Worm (Caenorhabditis elegans): ENCODE measurements around the gene acs-1.

Gene acs-1

DNA sequence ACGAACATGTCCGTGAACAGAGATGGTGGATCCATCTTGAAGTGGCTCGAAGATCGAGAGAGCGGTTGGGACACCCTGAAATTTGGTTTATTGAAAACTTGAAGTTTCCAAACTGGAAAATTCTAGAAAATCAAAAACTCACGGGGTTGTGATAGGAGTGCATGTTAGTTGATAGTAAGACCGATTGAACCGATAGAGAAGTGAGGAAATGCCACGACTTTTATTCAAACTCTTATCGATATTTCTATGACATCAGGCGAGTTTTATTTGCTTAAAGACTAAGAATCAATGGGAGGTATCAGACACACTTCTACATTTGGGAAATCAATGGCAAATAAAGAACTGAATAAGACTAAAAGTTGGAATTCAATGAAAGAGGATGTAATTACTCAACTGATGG is 35.9 kb upstream of the acs-1 start, which contains the start of gene lec-10:
Gene lec-10 (minus strand): TSS at position 272 of the 400 bp plus-strand sequence.
- no peak for TF ChIP-seq lin-39 (tag; optimal IDR thresholded peaks at IDR 0.05)
- TF ChIP-seq fos-1 (tag; optimal IDR thresholded peaks at IDR 0.05) = peak; percentile 87
- TF ChIP-seq nhr-237 (tag; optimal IDR thresholded peaks at IDR 0.05) = no peak
- no peak for TF ChIP-seq lin-13 (GFP tag; optimal IDR thresholded peaks at IDR 0.05)
- TF ChIP-seq skn-1 (tag; optimal IDR thresholded peaks at IDR 0.05) = no peak
- no peak for TF ChIP-seq lsy-2 (tag; optimal IDR thresholded peaks at IDR 0.05)
- TF ChIP-seq gmeb-1 (tag; optimal IDR thresholded peaks at IDR 0.05) = peak; percentile 33
- peak; percentile 55 for TF ChIP-seq crh-2 (tag; optimal IDR thresholded peaks at IDR 0.05)
- TF ChIP-seq unc-39 (tag; optimal IDR thresholded peaks at IDR 0.05) = no peak
- TF ChIP-seq elt-3 (tag; optimal IDR thresholded peaks at IDR 0.05) = no peak
- TF ChIP-seq nhr-23 (tag; optimal IDR thresholded peaks at IDR 0.05) = no peak
- TF ChIP-seq blmp-1 (tag; optimal IDR thresholded peaks at IDR 0.05; ENCODE audit: insufficient read depth) = no peak
- peak; percentile 66 for TF ChIP-seq sma-9 (GFP tag; optimal IDR thresholded peaks at IDR 0.05)
- no peak for TF ChIP-seq sma-9 (tag; optimal IDR thresholded peaks at IDR 0.05)
- TF ChIP-seq F13H6.1 (tag; optimal IDR thresholded peaks at IDR 0.05) = peak; percentile 1
- no peak for TF ChIP-seq ceh-82 (tag; optimal IDR thresholded peaks at IDR 0.05)

DNA sequence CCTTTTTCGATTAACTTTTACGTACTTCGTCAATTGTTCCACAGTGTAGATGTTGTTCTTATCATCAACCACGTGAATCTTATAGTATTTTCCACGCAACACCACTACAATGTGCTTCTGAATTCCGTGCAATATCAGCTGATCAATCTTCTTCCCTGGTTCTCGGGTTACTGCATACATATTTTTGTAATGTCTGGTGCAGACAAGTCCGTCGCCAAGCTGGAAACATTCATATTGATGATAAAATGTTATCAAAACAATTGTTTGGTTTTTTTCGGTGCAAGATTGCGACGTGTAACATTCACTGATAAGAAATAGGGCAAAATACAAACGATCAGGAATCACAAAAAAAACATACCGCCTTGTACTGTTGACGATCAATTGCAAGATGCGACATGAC is 32.3 kb upstream of the acs-1 start:
- TF ChIP-seq elt-1 (tag; optimal IDR thresholded peaks at IDR 0.05) (no peak), ztf-1 (GFP tag; conservative IDR thresholded peaks at IDR 0.05) (no peak), dmd-4 (tag; optimal IDR thresholded peaks at IDR 0.05) (no peak), crh-2 (tag; optimal IDR thresholded peaks at IDR 0.05) (peak; percentile 60), sma-9 (GFP tag; optimal IDR thresholded peaks at IDR 0.05) (peak; percentile 39), sma-9 (tag; optimal IDR thresholded peaks at IDR 0.05) (no peak), fos-1 (tag; optimal IDR thresholded peaks at IDR 0.05) (peak; percentile 47)

DNA sequence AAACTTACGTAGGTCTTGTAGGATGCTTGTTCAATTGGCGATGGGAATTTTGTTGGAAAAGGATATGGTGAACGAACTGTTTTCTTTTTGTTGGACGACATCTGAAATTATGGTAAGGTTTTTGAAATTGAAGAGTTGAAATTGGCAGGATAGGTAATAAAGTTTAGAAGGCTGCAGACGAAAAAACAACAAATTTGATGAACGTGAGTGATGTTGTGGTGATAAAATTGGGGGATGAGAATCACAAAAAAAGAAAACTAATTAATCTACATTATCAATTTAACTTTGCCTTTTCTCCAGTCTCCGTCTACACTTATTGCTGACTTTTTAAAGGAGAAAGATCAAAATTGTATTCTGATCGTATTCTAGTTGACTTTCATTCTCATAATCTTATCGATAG is 31.0 kb upstream of the acs-1 start, which contains the start of gene cpt-6:
Gene cpt-6 (minus strand): TSS at position 101 of the 400 bp plus-strand sequence.
- TF ChIP-seq ceh-16 (tag; optimal IDR thresholded peaks at IDR 0.05) (no peak), blmp-1 (tag; optimal IDR thresholded peaks at IDR 0.05; ENCODE audit: insufficient read depth) (no peak), mab-5 (tag; optimal IDR thresholded peaks at IDR 0.05) (no peak), sma-3 (GFP tag; optimal IDR thresholded peaks at IDR 0.05) (no peak), nhr-25 (tag; optimal IDR thresholded peaks at IDR 0.05) (no peak), unc-39 (tag; optimal IDR thresholded peaks at IDR 0.05) (no peak), unc-62 (GFP tag; optimal IDR thresholded peaks at IDR 0.05) (no peak), R02D3.7 (tag; optimal IDR thresholded peaks at IDR 0.05) (no peak)

DNA sequence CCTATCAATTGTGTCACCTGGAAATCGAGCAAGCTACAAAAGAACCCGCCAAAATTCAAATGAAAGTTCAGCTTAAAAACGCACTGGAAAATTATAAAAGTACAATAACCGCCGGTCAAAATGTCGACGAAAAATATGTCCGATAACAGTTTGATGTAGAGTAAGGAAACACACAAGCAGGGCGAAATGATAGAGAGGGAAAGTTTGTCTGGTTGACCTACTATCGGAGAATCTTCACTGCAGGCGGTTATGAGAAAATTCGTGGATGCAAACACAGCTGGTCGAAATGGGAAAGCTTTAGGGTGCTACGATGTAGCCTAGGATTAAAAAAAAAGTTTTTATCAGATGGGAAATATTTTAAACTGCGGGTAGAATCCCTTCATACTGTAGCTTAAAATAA is 29.4 kb upstream of the acs-1 start:
- no peak for TF ChIP-seq nhr-6 (tag; optimal IDR thresholded peaks at IDR 0.05)
- TF ChIP-seq fos-1 (tag; optimal IDR thresholded peaks at IDR 0.05) = peak; percentile 18

DNA sequence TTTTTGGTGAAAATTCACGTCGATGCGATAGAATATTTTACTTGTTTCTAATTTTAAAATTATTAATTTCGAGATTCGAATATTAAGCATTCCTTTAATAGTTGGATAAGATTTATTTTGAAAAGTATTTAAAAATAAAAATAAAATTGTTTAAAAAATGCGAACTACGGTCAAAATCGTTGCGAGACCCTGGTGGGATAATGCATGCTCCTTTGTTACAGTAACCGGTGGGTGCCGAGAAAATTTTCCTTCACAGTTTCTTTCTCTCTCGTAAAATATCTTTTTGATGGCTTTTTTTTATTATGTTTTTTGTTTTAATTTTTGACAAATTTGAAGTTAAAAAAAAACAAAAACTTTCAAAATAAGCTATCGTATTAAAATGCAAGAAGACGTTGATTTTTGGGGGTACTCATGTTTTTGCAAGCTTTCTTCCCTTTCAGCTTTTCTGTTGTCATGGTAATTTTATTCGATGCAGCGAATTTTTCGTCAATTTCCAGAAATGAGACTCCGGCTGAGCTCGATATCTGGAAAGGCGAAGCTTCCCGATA is 28.1 kb upstream of the acs-1 start, which contains the start of gene dgtr-1:
Gene dgtr-1 (plus strand): TSS at position 498 of the 548 bp plus-strand sequence.
- TF ChIP-seq F13H6.1 (tag; optimal IDR thresholded peaks at IDR 0.05) (no peak), nhr-11 (tag; optimal IDR thresholded peaks at IDR 0.05) (no peak), ceh-82 (tag; optimal IDR thresholded peaks at IDR 0.05) (no peak), elt-1 (tag; optimal IDR thresholded peaks at IDR 0.05) (no peak), gmeb-1 (tag; optimal IDR thresholded peaks at IDR 0.05) (no peak), snpc-4 (tag; optimal IDR thresholded peaks at IDR 0.05) (no peak), nhr-25 (tag; optimal IDR thresholded peaks at IDR 0.05) (no peak), nhr-10 (tag; optimal IDR thresholded peaks at IDR 0.05) (no peak), mbf-1 (tag; optimal IDR thresholded peaks at IDR 0.05) (no peak), ceh-16 (tag; optimal IDR thresholded peaks at IDR 0.05) (no peak), skn-1 (tag; optimal IDR thresholded peaks at IDR 0.05) (no peak), unc-55 (GFP tag; optimal IDR thresholded peaks at IDR 0.05) (no peak), unc-62 (GFP tag; optimal IDR thresholded peaks at IDR 0.05) (no peak), nhr-21 (tag; optimal IDR thresholded peaks at IDR 0.05) (no peak), aly-2 (tag; optimal IDR thresholded peaks at IDR 0.05) (no peak), zag-1 (tag; optimal IDR thresholded peaks at IDR 0.05) (no peak), lin-13 (GFP tag; optimal IDR thresholded peaks at IDR 0.05) (no peak), ZK546.5 (tag; optimal IDR thresholded peaks at IDR 0.05) (no peak), lin-39 (tag; optimal IDR thresholded peaks at IDR 0.05) (no peak), ama-1 (optimal IDR thresholded peaks at IDR 0.05) (no peak)

Measured in whole organism, L2 larva.